Fruit fly (Drosophila melanogaster): ENCODE results near the gene CG15892.

CG15892 gene

DNA sequence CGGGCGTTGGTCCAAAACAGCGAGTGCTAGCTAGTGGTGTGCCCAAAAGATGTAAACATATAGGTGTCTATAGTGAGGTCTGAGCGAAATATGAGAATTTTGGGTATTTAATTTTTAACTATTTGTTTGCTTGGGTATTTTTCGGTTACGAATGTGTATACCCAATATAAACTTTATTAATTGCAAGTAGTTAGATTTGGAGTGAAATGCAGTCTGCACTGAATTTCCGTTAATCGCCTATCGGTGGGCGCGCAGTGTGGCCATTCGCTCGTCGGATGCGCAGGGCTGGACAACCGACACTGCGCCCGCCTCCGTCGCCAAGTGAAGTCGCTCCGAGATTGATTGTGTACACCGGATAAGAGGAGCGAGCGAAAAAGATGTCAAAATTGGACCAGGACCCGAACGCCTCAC lies 991 bp upstream of the CG15892 start, which contains the start of the genes CG15891 and CG3815 (continued):
- peak; percentile 66 for TF ChIP-seq grn (GFP tag; optimal IDR thresholded peaks at IDR 0.05)
- peak; percentile 71 for TF ChIP-seq phol (tag; optimal IDR thresholded peaks at IDR 0.05)
- peak; percentile 61 for TF ChIP-seq bcd (GFP tag; optimal IDR thresholded peaks at IDR 0.05)
- TF ChIP-seq PHDP (tag; optimal IDR thresholded peaks at IDR 0.05): no peak
- peak; percentile 78 for TF ChIP-seq nmo (GFP tag; optimal IDR thresholded peaks at IDR 0.05)
- no peak for TF ChIP-seq abd-A (tag; optimal IDR thresholded peaks at IDR 0.05)
- TF ChIP-seq crol (GFP tag; IDR thresholded peaks at IDR 0.05): peak; percentile 57
- no peak for TF ChIP-seq D19B (GFP tag; optimal IDR thresholded peaks at IDR 0.05)
- TF ChIP-seq ab (GFP tag; optimal IDR thresholded peaks at IDR 0.05): no peak
- peak; percentile 60 for TF ChIP-seq YL-1 (GFP tag; optimal IDR thresholded peaks at IDR 0.05)
- peak; percentile 46; the same call in 1 of the 2 replicates for TF ChIP-seq sob (GFP tag; IDR thresholded peaks at IDR 0.05)
- no peak for TF ChIP-seq caup (GFP tag; optimal IDR thresholded peaks at IDR 0.05; ENCODE audit: severe bottlenecking)
- TF ChIP-seq C15 (GFP tag; IDR thresholded peaks at IDR 0.05): no peak
- TF ChIP-seq CG15269 (tag; optimal IDR thresholded peaks at IDR 0.05): no peak
- peak; percentile 19 for TF ChIP-seq Bteb2 (GFP tag; optimal IDR thresholded peaks at IDR 0.05)
- TF ChIP-seq Opbp (GFP tag; IDR thresholded peaks at IDR 0.05; ENCODE audit: partially characterized antibody): 0 out of 3 replicates have a peak, but pooled peaks have one; percentile 48
- peak; percentile 71 for TF ChIP-seq lmd (GFP tag; IDR thresholded peaks at IDR 0.05)
- TF ChIP-seq Oli (tag; optimal IDR thresholded peaks at IDR 0.05): peak; percentile 39
- TF ChIP-seq CG3847 (GFP tag; IDR thresholded peaks at IDR 0.05): peak; percentile 82
- peak; percentile 54 for TF ChIP-seq amos (GFP tag; IDR thresholded peaks at IDR 0.05; ENCODE audit: partially characterized antibody)
- TF ChIP-seq CG4360 (GFP tag; IDR thresholded peaks at IDR 0.05): no peak
- no peak for TF ChIP-seq btn (GFP tag; optimal IDR thresholded peaks at IDR 0.05)
- no peak for TF ChIP-seq CG17328 (GFP tag; IDR thresholded peaks at IDR 0.05)
- no peak for TF ChIP-seq Hmr (GFP tag; optimal IDR thresholded peaks at IDR 0.05)
- peak; percentile 89 for TF ChIP-seq Sin3A (optimal IDR thresholded peaks at IDR 0.05)
- TF ChIP-seq z (GFP tag; IDR thresholded peaks at IDR 0.05): no peak
- no peak for TF ChIP-seq Dfd (GFP tag; optimal IDR thresholded peaks at IDR 0.05)
- TF ChIP-seq Spps (tag; optimal IDR thresholded peaks at IDR 0.05): no peak
- TF ChIP-seq BEAF-32 (GFP tag; optimal IDR thresholded peaks at IDR 0.05): peak; percentile 70
- no peak for TF ChIP-seq CG11695 (GFP tag; IDR thresholded peaks at IDR 0.05)
- TF ChIP-seq CG9437 (GFP tag; optimal IDR thresholded peaks at IDR 0.05): peak; percentile 80
- peak; percentile 50; the same call in 1 of the 2 replicates for TF ChIP-seq al (GFP tag; IDR thresholded peaks at IDR 0.05)
- TF ChIP-seq CG7271 (tag; optimal IDR thresholded peaks at IDR 0.05): no peak
- no peak for TF ChIP-seq Oaz (GFP tag; IDR thresholded peaks at IDR 0.05)
- TF ChIP-seq CG18476 (GFP tag; optimal IDR thresholded peaks at IDR 0.05): no peak
- peak; percentile 48; the same call in 1 of the 2 replicates for TF ChIP-seq CG14441 (GFP tag; IDR thresholded peaks at IDR 0.05)
- peak; percentile 73 for TF ChIP-seq CG2120 (GFP tag; optimal IDR thresholded peaks at IDR 0.05)
- TF ChIP-seq Bgb (GFP tag; IDR thresholded peaks at IDR 0.05; ENCODE audit: partially characterized antibody): peak; percentile 23; the same call in 1 of the 2 replicates
- peak; percentile 54 for TF ChIP-seq Abd-B (GFP tag; optimal IDR thresholded peaks at IDR 0.05)
- TF ChIP-seq Nf-YA (GFP tag; IDR thresholded peaks at IDR 0.05): no peak
- no peak for TF ChIP-seq CG17385 (GFP tag; optimal IDR thresholded peaks at IDR 0.05)
- TF ChIP-seq tx (GFP tag; optimal IDR thresholded peaks at IDR 0.05): peak; percentile 28
- no peak for TF ChIP-seq Lim3 (GFP tag; IDR thresholded peaks at IDR 0.05)
- TF ChIP-seq CG15696 (tag; optimal IDR thresholded peaks at IDR 0.05): peak; percentile 56
- no peak for TF ChIP-seq Jarid2 (GFP tag; optimal IDR thresholded peaks at IDR 0.05)
- TF ChIP-seq CG30403 (GFP tag; optimal IDR thresholded peaks at IDR 0.05): peak; percentile 61
- peak; percentile 48 for TF ChIP-seq Fer3 (tag; optimal IDR thresholded peaks at IDR 0.05)
- TF ChIP-seq oc (tag; optimal IDR thresholded peaks at IDR 0.05): no peak
- no peak for TF ChIP-seq peb (GFP tag; IDR thresholded peaks at IDR 0.05)
- no peak for TF ChIP-seq Asciz (GFP tag; optimal IDR thresholded peaks at IDR 0.05)
- TF ChIP-seq Hmx (GFP tag; optimal IDR thresholded peaks at IDR 0.05): no peak
